Fruit fly (Drosophila melanogaster): Measurements from ENCODE around the gene whe.

whe gene

dm6 chrX:21402672-21403071 lies at the start of gene whe:
Gene whe, minus strand, starts transcription at chrX:21402772.
- no peak for TF ChIP-seq CG6276 (GFP tag; optimal IDR thresholded peaks at IDR 0.05)
- TF ChIP-seq dsx (GFP tag; optimal IDR thresholded peaks at IDR 0.05; ENCODE audit: poor library complexity, severe bottlenecking) = no peak
- no peak for TF ChIP-seq Blimp-1 (GFP tag; optimal IDR thresholded peaks at IDR 0.05)
- no peak for TF ChIP-seq Lpt (GFP tag; optimal IDR thresholded peaks at IDR 0.05)
- TF ChIP-seq Hr4 (GFP tag; optimal IDR thresholded peaks at IDR 0.05) = no peak
- no peak for TF ChIP-seq svp (GFP tag)
- no peak for TF ChIP-seq eg (GFP tag; IDR thresholded peaks at IDR 0.05)
- no peak for TF ChIP-seq pdm3 (GFP tag; optimal IDR thresholded peaks at IDR 0.05)
- no peak for TF ChIP-seq CG10631 (GFP tag; optimal IDR thresholded peaks at IDR 0.05)
- TF ChIP-seq Smox (GFP tag; optimal IDR thresholded peaks at IDR 0.05) = no peak
- no peak for TF ChIP-seq CG4318 (GFP tag; optimal IDR thresholded peaks at IDR 0.05)
- TF ChIP-seq CG32006 (GFP tag; optimal IDR thresholded peaks at IDR 0.05) = no peak
- no peak for TF ChIP-seq lz (GFP tag; optimal IDR thresholded peaks at IDR 0.05)
- no peak for TF ChIP-seq CG6808 (GFP tag; optimal IDR thresholded peaks at IDR 0.05)
- TF ChIP-seq CG6163 (GFP tag; IDR thresholded peaks at IDR 0.05) = no peak
- no peak for TF ChIP-seq acj6 (GFP tag; optimal IDR thresholded peaks at IDR 0.05)
- no peak for TF ChIP-seq Sox102F (GFP tag; optimal IDR thresholded peaks at IDR 0.05)

- TF ChIP-seq CG11902 (GFP tag; optimal IDR thresholded peaks at IDR 0.05) (no peak), fd85E (GFP tag; optimal IDR thresholded peaks at IDR 0.05) (no peak)
Measured at dm6 chrX:21440687-21441086, 38.1 kb upstream of the whe start.

DNA sequence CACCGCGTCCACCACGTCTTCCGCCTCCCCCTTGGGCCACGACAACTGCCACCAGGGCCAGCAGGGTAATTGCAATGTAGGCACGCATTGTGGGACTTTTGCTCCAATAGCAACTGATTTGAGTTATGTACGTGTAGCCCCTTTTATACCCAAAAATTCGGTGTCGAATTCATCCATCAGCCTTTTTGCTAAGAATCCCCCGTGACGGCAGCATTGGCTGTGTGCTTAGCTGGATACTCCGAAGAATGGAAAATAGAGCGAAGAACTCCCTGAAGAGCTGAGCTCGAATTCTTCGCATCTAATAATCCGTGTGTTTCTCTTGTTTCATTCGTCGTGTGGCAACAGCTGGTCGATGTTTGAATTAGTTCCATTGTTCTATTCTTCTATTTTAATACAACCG lies 26.6 kb upstream of the whe start, which contains the start of gene CG10918:
Gene CG10918, minus strand, starts transcription at position 101 of the 400 bp plus-strand sequence.
- TF ChIP-seq dsx (GFP tag; optimal IDR thresholded peaks at IDR 0.05; ENCODE audit: poor library complexity, severe bottlenecking) (no peak), lz (GFP tag; optimal IDR thresholded peaks at IDR 0.05) (no peak), Eip93F (GFP tag; optimal IDR thresholded peaks at IDR 0.05) (no peak), CG4318 (GFP tag; optimal IDR thresholded peaks at IDR 0.05) (no peak), achi (GFP tag; optimal IDR thresholded peaks at IDR 0.05) (no peak), CG8119 (GFP tag; IDR thresholded peaks at IDR 0.05) (no peak), spab (GFP tag; optimal IDR thresholded peaks at IDR 0.05) (no peak), CG10669 (GFP tag; optimal IDR thresholded peaks at IDR 0.05) (no peak), CG11762 (GFP tag; optimal IDR thresholded peaks at IDR 0.05; ENCODE audit: insufficient read depth) (no peak), CG6792 (GFP tag; optimal IDR thresholded peaks at IDR 0.05) (no peak), Eip78C (GFP tag) (no peak), Ets21C (GFP tag; optimal IDR thresholded peaks at IDR 0.05) (no peak), CG3919 (GFP tag; optimal IDR thresholded peaks at IDR 0.05) (no peak), CG8632 (GFP tag; optimal IDR thresholded peaks at IDR 0.05) (no peak), Hr4 (GFP tag; optimal IDR thresholded peaks at IDR 0.05) (no peak), acj6 (GFP tag; optimal IDR thresholded peaks at IDR 0.05) (no peak), CG15336 (GFP tag; IDR thresholded peaks at IDR 0.05) (no peak), eg (GFP tag; IDR thresholded peaks at IDR 0.05) (no peak), CG31627 (GFP tag; optimal IDR thresholded peaks at IDR 0.05) (no peak), CG34406 (GFP tag; optimal IDR thresholded peaks at IDR 0.05) (no peak)

DNA sequence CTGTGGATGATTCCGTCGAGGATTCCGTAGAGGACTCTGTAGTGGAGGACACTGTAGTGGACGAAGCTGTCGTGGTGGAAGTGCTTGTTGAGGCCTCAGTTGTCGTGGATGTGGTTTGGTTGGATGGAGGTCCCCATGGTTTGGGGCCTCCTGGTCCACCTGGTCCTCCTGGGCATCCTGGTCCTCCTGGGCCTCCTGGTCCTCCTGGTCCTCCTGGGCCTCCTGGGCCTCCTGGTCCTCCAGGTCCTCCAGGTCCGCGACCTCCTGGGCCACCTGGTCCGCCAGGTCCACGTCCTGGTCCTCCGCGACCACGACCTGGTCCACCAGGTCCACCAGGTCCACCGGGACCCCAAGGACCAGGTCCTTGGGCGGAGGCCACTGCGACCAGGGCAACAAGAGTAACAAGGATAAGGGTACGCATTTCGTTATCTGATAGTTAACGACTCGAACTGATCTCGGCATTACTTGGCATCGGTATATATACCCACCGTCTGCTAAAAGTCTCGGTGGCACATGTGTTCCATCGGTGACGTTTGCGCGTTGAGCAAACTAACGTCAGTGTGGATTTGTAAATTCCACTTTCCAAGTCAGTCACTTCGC lies 5.6 kb downstream of the whe start, which contains the start of gene lcs:
Gene lcs, minus strand, starts transcription at position 457 of the 600 bp plus-strand sequence.
- TF ChIP-seq CG10631 (GFP tag; optimal IDR thresholded peaks at IDR 0.05) (no peak), Hr4 (GFP tag; optimal IDR thresholded peaks at IDR 0.05) (no peak), CG11762 (GFP tag; optimal IDR thresholded peaks at IDR 0.05; ENCODE audit: insufficient read depth) (no peak)

- TF ChIP-seq Blimp-1 (GFP tag; optimal IDR thresholded peaks at IDR 0.05) = no peak
- peak; percentile 3 for TF ChIP-seq Eip78C (GFP tag)
Measured at dm6 chrX:21388734-21389133, 13.8 kb downstream of the whe start, which contains the start of gene mst. Gene mst, plus strand, starts transcription at chrX:21388977.

Measured in whole organism, prepupa.